Worm (Caenorhabditis elegans): ENCODE results near the gene srx-73.

- no peak for TF ChIP-seq cog-1 (tag; optimal IDR thresholded peaks at IDR 0.05)
- TF ChIP-seq T22C8.4 (GFP tag; IDR thresholded peaks at IDR 0.05) = no peak
- no peak for TF ChIP-seq flt-1 (GFP tag; IDR thresholded peaks at IDR 0.05)
- TF ChIP-seq ref-1 (GFP tag; conservative IDR thresholded peaks at IDR 0.05) = no peak
- no peak for TF ChIP-seq med-1 (GFP tag; optimal IDR thresholded peaks at IDR 0.05; ENCODE audit: insufficient read depth)
- no peak for TF ChIP-seq tab-1 (GFP tag; IDR thresholded peaks at IDR 0.05)
- no peak for TF ChIP-seq ztf-23 (GFP tag; IDR thresholded peaks at IDR 0.05)
- TF ChIP-seq klf-2 (GFP tag; conservative IDR thresholded peaks at IDR 0.05) = no peak
These were observed 42.0 kb downstream of the srx-73 start for ce11 chrV:4623535-4623934.
